Worm (Caenorhabditis elegans) whole organism, L4 larva: ENCODE results near the gene ugt-14.

Experiments used
- F10B5.3 ChIP-seq: sonication (generic microtip); optimal IDR thresholded peaks from 2 replicates; lab custom pipeline; 2016; ENCODE audit warnings: mild to moderate bottlenecking, missing genetic modification characterization, missing compliant biosample characterization
- F37D6.2 ChIP-seq: sonication (generic microtip); optimal IDR thresholded peaks from 2 replicates; lab custom pipeline; 2016; ENCODE audit warnings: mild to moderate bottlenecking, missing genetic modification characterization, missing compliant biosample characterization
- F44E2.7 ChIP-seq: fragments of 200-800 bp; sonication (Bioruptor generic); IDR thresholded peaks from 2 replicates; pipeline ENCODE4 v2.1.2; 2022; ENCODE audit warnings: missing genetic modification characterization, missing compliant biosample characterization
- Y105C5A.15 ChIP-seq: fragments of 200-800 bp; sonication (Bioruptor generic); IDR thresholded peaks from 2 replicates; pipeline ENCODE4 v1.3.6; 2022; ENCODE audit warnings: missing genetic modification characterization, missing compliant biosample characterization
- Y5F2A.4 ChIP-seq: fragments of 200-800 bp; sonication (Bioruptor generic); optimal IDR thresholded peaks from 2 replicates; lab custom pipeline; 2018; ENCODE audit warnings: mild to moderate bottlenecking, missing genetic modification characterization, missing compliant biosample characterization
- Y75B8A.6 ChIP-seq: fragments of 200-800 bp; sonication (Bioruptor generic); IDR thresholded peaks from 2 replicates; pipeline ENCODE4 v1.3.6; 2022; ENCODE audit warnings: missing genetic modification reagents, missing genetic modification characterization, missing compliant biosample characterization
- aha-1 ChIP-seq: fragments of 150-350 bp; peaks from one replicate; lab custom pipeline; 2014; ENCODE audit warnings: missing biosample characterization, missing genetic modification characterization
- ceh-28 ChIP-seq: fragments of 150-350 bp; optimal IDR thresholded peaks from 2 replicates; lab custom pipeline; 2014; ENCODE audit warnings: missing biosample characterization, missing genetic modification reagents, missing genetic modification characterization
- daf-16 ChIP-seq, 3 experiments: sonication (generic microtip); optimal IDR thresholded peaks; 2 replicates each; lab custom pipeline; 2016 to 2017; ENCODE audit warnings: missing genetic modification characterization in 3 of 3, missing genetic modification reagents in 3 of 3, mild to moderate bottlenecking in 2 of 3, missing compliant biosample characterization in 2 of 3, missing biosample characterization in 1 of 3, moderate library complexity in 1 of 3
- dmd-8 ChIP-seq: fragments of 200-800 bp; sonication (Bioruptor generic); IDR thresholded peaks from 2 replicates; pipeline ENCODE4 v1.3.6; 2022; ENCODE audit warnings: missing genetic modification characterization, missing compliant biosample characterization
- dpl-1 ChIP-seq: fragments of 150-350 bp; optimal IDR thresholded peaks from 2 replicates; lab custom pipeline; 2014; ENCODE audit warnings: missing biosample characterization, missing genetic modification reagents, missing genetic modification characterization
- duxl-1 ChIP-seq: sonication (generic microtip); optimal IDR thresholded peaks from 2 replicates; lab custom pipeline; 2016; ENCODE audit warnings: mild to moderate bottlenecking, missing genetic modification characterization, moderate library complexity, missing compliant biosample characterization; ENCODE audit not compliant: poor library complexity
- dve-1 ChIP-seq: sonication (generic microtip); optimal IDR thresholded peaks from 2 replicates; lab custom pipeline; 2017; ENCODE audit warnings: antibody characterized with exemption, mild to moderate bottlenecking, missing genetic modification characterization, missing compliant biosample characterization; ENCODE audit not compliant: insufficient read depth
- fos-1 ChIP-seq: fragments of 150-350 bp; optimal IDR thresholded peaks from 2 replicates; lab custom pipeline; 2014; ENCODE audit warnings: missing biosample characterization, missing genetic modification characterization
- hif-1 ChIP-seq, 2 experiments: sonication (generic microtip); optimal IDR thresholded peaks; 2 replicates each; lab custom pipeline; 2016 to 2017; ENCODE audit warnings: missing compliant biosample characterization in 2 of 2, missing genetic modification characterization in 2 of 2, missing genetic modification reagents in 2 of 2, missing genotype in 2 of 2, mild to moderate bottlenecking in 1 of 2
- hlh-30 ChIP-seq: sonication (generic microtip); optimal IDR thresholded peaks from 2 replicates; lab custom pipeline; 2017; ENCODE audit warnings: antibody characterized with exemption, mild to moderate bottlenecking, missing genetic modification characterization, missing compliant biosample characterization; ENCODE audit not compliant: insufficient read depth
- hmg-1.1 ChIP-seq: fragments of 200-800 bp; sonication (Bioruptor generic); IDR thresholded peaks from 2 replicates; pipeline ENCODE4 v1.3.6; 2022; ENCODE audit warnings: missing genetic modification reagents, missing genetic modification characterization, missing compliant biosample characterization
- jun-1 ChIP-seq: fragments of 150-350 bp; optimal IDR thresholded peaks from 2 replicates; lab custom pipeline; 2014; ENCODE audit warnings: missing biosample characterization, missing genetic modification reagents, missing genetic modification characterization
- lin-1 ChIP-seq: fragments of 200-800 bp; sonication (Bioruptor generic); IDR thresholded peaks from 2 replicates; pipeline ENCODE4 v1.3.6; 2022; ENCODE audit warnings: missing genetic modification reagents, missing genetic modification characterization, missing compliant biosample characterization
- lin-15B ChIP-seq: fragments of 150-350 bp; sonication (generic microtip); optimal IDR thresholded peaks from 3 replicates; lab custom pipeline; 2014; ENCODE audit warnings: missing biosample characterization, missing genetic modification characterization
- lin-38 ChIP-seq: fragments of 200-800 bp; sonication (Bioruptor generic); IDR thresholded peaks from 2 replicates; pipeline ENCODE4 v1.3.6; 2022; ENCODE audit warnings: missing genetic modification reagents, missing genetic modification characterization, missing compliant biosample characterization
- lin-39 ChIP-seq: fragments of 150-350 bp; optimal IDR thresholded peaks from 2 replicates; lab custom pipeline; 2014; ENCODE audit warnings: missing biosample characterization, missing genetic modification reagents, missing genetic modification characterization
- lsy-2 ChIP-seq, 2 experiments: fragments of 150-350 bp in 1 of 2; sonication (generic microtip) in 1 of 2; optimal IDR thresholded peaks; 2 replicates each; lab custom pipeline; 2014 to 2017; ENCODE audit warnings: missing biosample characterization in 2 of 2, missing genetic modification characterization in 2 of 2
- mdl-1 ChIP-seq, 2 experiments: fragments of 150-350 bp in 1 of 2; sonication (generic microtip) in 1 of 2; optimal IDR thresholded peaks; 2 replicates each; lab custom pipeline; 2014 to 2017; ENCODE audit warnings: missing biosample characterization in 2 of 2, missing genetic modification characterization in 2 of 2
- mep-1 ChIP-seq: fragments of 150-350 bp; sonication (generic microtip); optimal IDR thresholded peaks from 3 replicates; lab custom pipeline; 2014; ENCODE audit warnings: missing biosample characterization, missing genetic modification characterization
- nhr-10 ChIP-seq: fragments of 150-350 bp; optimal IDR thresholded peaks from 2 replicates; lab custom pipeline; 2014; ENCODE audit warnings: missing biosample characterization, missing genetic modification characterization
- nhr-11 ChIP-seq: fragments of 150-350 bp; optimal IDR thresholded peaks from 2 replicates; lab custom pipeline; 2014; ENCODE audit warnings: missing biosample characterization, missing genetic modification characterization
- nhr-25 ChIP-seq: sonication (generic microtip); optimal IDR thresholded peaks from 2 replicates; lab custom pipeline; 2017; ENCODE audit warnings: missing genetic modification characterization, mild to moderate bottlenecking, missing compliant biosample characterization, antibody characterized with exemption, moderate library complexity, borderline replicate concordance; ENCODE audit not compliant: insufficient read depth
- nhr-28 ChIP-seq: fragments of 150-350 bp; optimal IDR thresholded peaks from 2 replicates; lab custom pipeline; 2014; ENCODE audit warnings: missing biosample characterization, missing genetic modification characterization
- nhr-41 ChIP-seq: fragments of 200-800 bp; sonication (Bioruptor generic); IDR thresholded peaks from 2 replicates; pipeline ENCODE4 v1.3.6; 2022; ENCODE audit warnings: missing genetic modification reagents, missing genetic modification characterization, missing compliant biosample characterization
- pqm-1 ChIP-seq: sonication (generic microtip); optimal IDR thresholded peaks from 2 replicates; lab custom pipeline; 2017; ENCODE audit warnings: missing biosample characterization, missing genetic modification characterization
- rbr-2 ChIP-seq: sonication (generic microtip); optimal IDR thresholded peaks from 2 replicates; lab custom pipeline; 2016; ENCODE audit warnings: missing genotype, missing genetic modification characterization, missing compliant biosample characterization
- snpc-4 ChIP-seq: fragments of 150-350 bp; optimal IDR thresholded peaks from 2 replicates; lab custom pipeline; 2014; ENCODE audit warnings: missing biosample characterization, missing genetic modification characterization
- unc-130 ChIP-seq: sonication (generic microtip); optimal IDR thresholded peaks from 2 replicates; lab custom pipeline; 2016; ENCODE audit warnings: missing genetic modification reagents, missing genetic modification characterization, missing compliant biosample characterization
- unc-62 ChIP-seq, 3 experiments: fragments of 150-350 bp in 1 of 3; sonication (generic microtip); optimal IDR thresholded peaks in 2 of 3; peaks in 1 of 3; 1 replicate in 1 of 3; 2 replicates in 2 of 3; lab custom pipeline; 2014 to 2017; ENCODE audit warnings: missing biosample characterization in 3 of 3, missing genetic modification characterization in 3 of 3, missing genetic modification reagents in 3 of 3, missing genotype in 1 of 3
- zfp-3 ChIP-seq: fragments of 200-800 bp; sonication (Bioruptor generic); conservative IDR thresholded peaks from 2 replicates; pipeline ENCODE4 v1.3.6; 2022; ENCODE audit warnings: missing genetic modification reagents, missing genetic modification characterization, missing compliant biosample characterization
- zip-11 ChIP-seq: fragments of 200-800 bp; sonication (Bioruptor generic); IDR thresholded peaks from 2 replicates; pipeline ENCODE4 v1.3.6; 2022; ENCODE audit warnings: missing genetic modification characterization, missing compliant biosample characterization
- zip-2 ChIP-seq: fragments of 150-350 bp; optimal IDR thresholded peaks from 2 replicates; lab custom pipeline; 2014; ENCODE audit warnings: missing biosample characterization, missing genetic modification characterization
- ztf-7 ChIP-seq: fragments of 150-350 bp; optimal IDR thresholded peaks from 2 replicates; lab custom pipeline; 2014; ENCODE audit warnings: missing biosample characterization, missing genetic modification characterization

Gene ugt-14

ce11 chrV:4905953-4906352 is at the start of gene ugt-14:
ugt-14 (plus strand) TSS chrV:4906253.
- TF ChIP-seq nhr-28 (tag; lab: Kevin White, UChicago) (peak; percentile 88), ceh-28 (no peak)
- TF ChIP-seq, all 104 proteins: peak for 1

DNA sequence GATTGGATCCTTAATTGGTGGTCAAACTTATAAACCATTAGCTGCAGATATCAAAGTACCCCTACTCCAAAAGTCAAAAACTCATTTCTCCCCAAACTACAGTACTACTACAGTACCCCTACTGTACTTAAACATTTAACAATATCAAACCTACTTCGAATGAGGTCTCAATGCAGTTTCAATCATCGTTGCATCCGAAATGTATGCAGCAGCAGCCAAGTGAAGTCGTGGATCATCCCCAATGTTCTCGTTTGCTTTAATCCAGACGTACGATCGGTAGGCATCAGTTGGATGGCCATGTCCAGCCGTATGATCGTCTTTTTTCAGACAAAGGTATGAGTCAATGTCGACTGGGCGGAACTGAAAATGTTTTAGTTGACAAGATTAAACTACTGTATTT is 48.5 kb upstream of the ugt-14 start:
- TF ChIP-seq dmd-8 (GFP tag; lab: Robert Waterston, UW): no peak
- TF ChIP-seq aha-1 (tag; lab: Kevin White, UChicago): peak; percentile 91

- no peak for TF ChIP-seq unc-130 (GFP tag; lab: Kevin White, UChicago)
- TF ChIP-seq aha-1 (tag; lab: Kevin White, UChicago): peak; percentile 27
- TF ChIP-seq rbr-2 (tag; lab: Kevin White, UChicago): peak; percentile 48
- no peak for TF ChIP-seq daf-16 (GFP tag; optimal IDR thresholded peaks at IDR 0.05; lab: Kevin White, UChicago)
- no peak for TF ChIP-seq daf-16 (tag; optimal IDR thresholded peaks at IDR 0.05; lab: Kevin White, UChicago)
- TF ChIP-seq lsy-2 (tag; optimal IDR thresholded peaks at IDR 0.05; lab: Kevin White, UChicago): peak in 1 of 2 experiments; percentile 5
- TF ChIP-seq hmg-1.1 (GFP tag; lab: Robert Waterston, UW): no peak
- TF ChIP-seq, all 104 proteins: peak for 3
Observed at ce11 chrV:4860525-4860924, 45.5 kb upstream of the ugt-14 start.

- TF ChIP-seq F44E2.7 (no peak), duxl-1 (no peak), snpc-4 (tag; lab: Kevin White, UChicago) (no peak), hif-1 (tag; optimal IDR thresholded peaks at IDR 0.05; lab: Kevin White, UChicago) (peak in 1 of 2 experiments; percentile 2), hlh-30 (tag; lab: Kevin White, UChicago) (peak; percentile 48), lin-39 (no peak), pqm-1 (no peak), mdl-1 (tag; optimal IDR thresholded peaks at IDR 0.05; lab: Kevin White, UChicago) (peak in 1 of 2 experiments; percentile 27), fos-1 (no peak), dve-1 (tag; lab: Kevin White, UChicago) (peak; percentile 45), F37D6.2 (tag; lab: Kevin White, UChicago) (no peak), lin-38 (no peak), ztf-7 (tag; lab: Kevin White, UChicago) (peak; percentile 56), nhr-28 (tag; lab: Kevin White, UChicago) (peak; percentile 98), daf-16 (GFP tag; optimal IDR thresholded peaks at IDR 0.05; lab: Kevin White, UChicago) (no peak), daf-16 (tag; optimal IDR thresholded peaks at IDR 0.05; lab: Kevin White, UChicago) (peak; percentile 42), nhr-11 (peak; percentile 11), nhr-10 (tag; lab: Kevin White, UChicago) (no peak), zfp-3 (GFP tag; lab: Robert Waterston, UW) (no peak), mep-1 (tag; lab: Kevin White, UChicago) (peak; percentile 28), Y5F2A.4 (GFP tag; lab: Kevin White, UChicago) (no peak), unc-62 (GFP tag; optimal IDR thresholded peaks at IDR 0.05 in 1 of 2; lab: Kevin White, UChicago) (no peak), unc-62 (tag; optimal IDR thresholded peaks at IDR 0.05; lab: Kevin White, UChicago) (no peak), Y105C5A.15 (no peak), lsy-2 (tag; optimal IDR thresholded peaks at IDR 0.05; lab: Kevin White, UChicago) (peak in 1 of 2 experiments; percentile 19)
Observed at ce11 chrV:4862737-4863136, 43.3 kb upstream of the ugt-14 start, which contains the start of gene C37H5.13. C37H5.13 (minus strand) TSS chrV:4862965.

DNA sequence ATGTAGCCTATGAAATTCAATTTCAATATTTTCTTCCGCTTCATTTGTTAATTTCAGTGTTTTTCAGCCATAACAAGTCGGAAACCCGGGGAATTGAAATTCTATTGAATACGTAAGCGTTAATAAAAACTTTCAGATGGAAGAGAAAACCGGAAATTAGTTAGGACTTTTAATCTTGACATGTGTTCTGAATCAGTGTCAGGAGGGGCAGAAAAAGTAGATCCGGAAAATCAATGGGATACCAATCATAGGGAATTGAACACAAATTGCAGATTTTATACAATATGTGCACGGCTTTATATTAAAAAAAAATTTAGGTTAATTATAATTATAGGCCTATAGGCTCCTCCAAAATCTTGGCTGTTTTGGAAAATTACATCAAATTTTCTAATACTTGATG is 41.7 kb upstream of the ugt-14 start:
- TF ChIP-seq lin-1 (GFP tag; lab: Robert Waterston, UW): no peak
- no peak for TF ChIP-seq duxl-1
- no peak for TF ChIP-seq Y75B8A.6
- no peak for TF ChIP-seq zip-2
- no peak for TF ChIP-seq lin-15B (tag; lab: Kevin White, UChicago)
- no peak for TF ChIP-seq dpl-1 (GFP tag; lab: Kevin White, UChicago)
- no peak for TF ChIP-seq nhr-41 (GFP tag; lab: Robert Waterston, UW)
- no peak for TF ChIP-seq zip-11 (GFP tag; lab: Robert Waterston, UW)
- no peak for TF ChIP-seq jun-1 (tag; lab: Kevin White, UChicago)
- TF ChIP-seq snpc-4 (tag; lab: Kevin White, UChicago): no peak
- TF ChIP-seq lin-38: no peak
- no peak for TF ChIP-seq mdl-1 (tag; optimal IDR thresholded peaks at IDR 0.05; lab: Kevin White, UChicago)
- no peak for TF ChIP-seq nhr-25 (tag; lab: Kevin White, UChicago)
- TF ChIP-seq F10B5.3 (tag; lab: Kevin White, UChicago): no peak
- no peak for TF ChIP-seq rbr-2 (tag; lab: Kevin White, UChicago)
